Fruit fly (Drosophila melanogaster): ENCODE measurements around the gene Atxn7.

Gene Atxn7

dm6 chr2L:2348479-2348878 lies 27.2 kb upstream of the Atxn7 start (continued):
- TF ChIP-seq dysf (GFP tag; IDR thresholded peaks at IDR 0.05) (peak; percentile 62; the same call in 2 of the 3 replicates), fru (optimal IDR thresholded peaks at IDR 0.05) (no peak), CG12942 (GFP tag; optimal IDR thresholded peaks at IDR 0.05) (no peak), CG6683 (GFP tag; optimal IDR thresholded peaks at IDR 0.05) (no peak), CG15479 (GFP tag; optimal IDR thresholded peaks at IDR 0.05) (no peak), CTCF (GFP tag; optimal IDR thresholded peaks at IDR 0.05) (no peak), CG33213 (GFP tag; optimal IDR thresholded peaks at IDR 0.05) (no peak), org-1 (GFP tag; optimal IDR thresholded peaks at IDR 0.05) (no peak), PHDP (tag; optimal IDR thresholded peaks at IDR 0.05) (no peak), Ssrp (tag; optimal IDR thresholded peaks at IDR 0.05) (no peak), sima (GFP tag; optimal IDR thresholded peaks at IDR 0.05) (no peak), B-H1 (GFP tag; IDR thresholded peaks at IDR 0.05) (no peak), jumu (GFP tag; optimal IDR thresholded peaks at IDR 0.05) (no peak), sens-2 (GFP tag; IDR thresholded peaks at IDR 0.05) (no peak), ham (GFP tag; IDR thresholded peaks at IDR 0.05) (no peak), tio (GFP tag; optimal IDR thresholded peaks at IDR 0.05) (peak; percentile 10), Trl (optimal IDR thresholded peaks at IDR 0.05) (no peak), Trl (GFP tag; optimal IDR thresholded peaks at IDR 0.05) (no peak), CG18011 (GFP tag; optimal IDR thresholded peaks at IDR 0.05) (no peak), nerfin-2 (GFP tag; IDR thresholded peaks at IDR 0.05; ENCODE audit: partially characterized antibody) (no peak), CG1233 (GFP tag; optimal IDR thresholded peaks at IDR 0.05) (peak; percentile 5), Dp (GFP tag; optimal IDR thresholded peaks at IDR 0.05) (no peak), CG14441 (GFP tag; IDR thresholded peaks at IDR 0.05) (no peak), CG14860 (GFP tag; IDR thresholded peaks at IDR 0.05; ENCODE audit: partially characterized antibody) (no peak), lmd (GFP tag; IDR thresholded peaks at IDR 0.05) (peak; percentile 49; the same call in 1 of the 2 replicates), CG15601 (tag; optimal IDR thresholded peaks at IDR 0.05) (no peak), CG34224 (GFP tag; IDR thresholded peaks at IDR 0.05; ENCODE audit: partially characterized antibody) (no peak), corto (GFP tag; optimal IDR thresholded peaks at IDR 0.05) (no peak), CG17361 (GFP tag; IDR thresholded peaks at IDR 0.05) (no peak), HLH54F (GFP tag; optimal IDR thresholded peaks at IDR 0.05) (no peak), CG10654 (GFP tag; optimal IDR thresholded peaks at IDR 0.05) (no peak), TFAM (GFP tag; optimal IDR thresholded peaks at IDR 0.05) (no peak), Dek (tag; optimal IDR thresholded peaks at IDR 0.05) (peak; percentile 20), z (GFP tag; IDR thresholded peaks at IDR 0.05) (no peak), CG4820 (GFP tag; optimal IDR thresholded peaks at IDR 0.05) (no peak), CG31224 (GFP tag; IDR thresholded peaks at IDR 0.05) (no peak), YL-1 (GFP tag; optimal IDR thresholded peaks at IDR 0.05) (no peak), CG10274 (GFP tag; optimal IDR thresholded peaks at IDR 0.05) (no peak), CG2120 (GFP tag; optimal IDR thresholded peaks at IDR 0.05) (peak; percentile 53), crol (GFP tag; IDR thresholded peaks at IDR 0.05) (no peak), cwo (GFP tag; optimal IDR thresholded peaks at IDR 0.05) (peak; percentile 37), CG7372 (GFP tag; IDR thresholded peaks at IDR 0.05) (peak; percentile 13; the same call in 1 of the 2 replicates), knrl (GFP tag; IDR thresholded peaks at IDR 0.05; ENCODE audit: partially characterized antibody) (no peak), CrebB (tag; optimal IDR thresholded peaks at IDR 0.05) (no peak), sim (GFP tag; IDR thresholded peaks at IDR 0.05) (no peak), CG7556 (GFP tag; optimal IDR thresholded peaks at IDR 0.05) (peak; percentile 53), stc (GFP tag; IDR thresholded peaks at IDR 0.05) (no peak), repo (GFP tag; optimal IDR thresholded peaks at IDR 0.05) (no peak), E2f1 (GFP tag; IDR thresholded peaks at IDR 0.05) (no peak), Pdp1 (GFP tag; optimal IDR thresholded peaks at IDR 0.05) (no peak), CG18764 (GFP tag; optimal IDR thresholded peaks at IDR 0.05) (no peak), CG4328 (GFP tag; optimal IDR thresholded peaks at IDR 0.05) (no peak), slbo (GFP tag; IDR thresholded peaks at IDR 0.05) (peak; percentile 34)

Measured in whole organism, embryonic.